Worm (Caenorhabditis elegans): ENCODE data around the gene htas-1.

- TF ChIP-seq nhr-77 (tag; optimal IDR thresholded peaks at IDR 0.05) (no peak), ztf-4 (tag; optimal IDR thresholded peaks at IDR 0.05) (no peak), nhr-6 (tag; optimal IDR thresholded peaks at IDR 0.05) (no peak), elt-3 (tag; optimal IDR thresholded peaks at IDR 0.05) (no peak), mbf-1 (tag; optimal IDR thresholded peaks at IDR 0.05) (no peak), snpc-4 (tag; optimal IDR thresholded peaks at IDR 0.05) (no peak), unc-62 (GFP tag; optimal IDR thresholded peaks at IDR 0.05) (no peak), ama-1 (optimal IDR thresholded peaks at IDR 0.05) (no peak)
Measured at ce11 chrIV:9641925-9642324, 41.4 kb downstream of the htas-1 start, which contains the start of gene del-2.
